Worm (Caenorhabditis elegans) whole organism, late embryonic: Measurements from ENCODE around the gene F10E9.10.

ENCODE experiments used
- C38D4.7 ChIP-seq: fragments of 200-800 bp; sonication (Bioruptor generic); optimal IDR thresholded peaks from 2 replicates; lab custom pipeline; 2018; ENCODE audit warnings: mild to moderate bottlenecking, missing genetic modification characterization, moderate library complexity, missing compliant biosample characterization
- F13H6.1 ChIP-seq: sonication (generic microtip); optimal IDR thresholded peaks from 2 replicates; lab custom pipeline; 2016; ENCODE audit warnings: missing genetic modification characterization, missing compliant biosample characterization
- K02D7.2 ChIP-seq: sonication (generic microtip); optimal IDR thresholded peaks from 2 replicates; lab custom pipeline; 2017; ENCODE audit warnings: mild to moderate bottlenecking, missing genetic modification characterization, missing compliant biosample characterization
- K09A11.1 ChIP-seq: sonication (generic microtip); optimal IDR thresholded peaks from 2 replicates; lab custom pipeline; 2017; ENCODE audit warnings: antibody characterized with exemption, mild to moderate bottlenecking, missing genetic modification characterization, missing compliant biosample characterization; ENCODE audit not compliant: insufficient read depth
- T23F11.4 ChIP-seq: fragments of 200-800 bp; sonication (Bioruptor generic); optimal IDR thresholded peaks from 2 replicates; lab custom pipeline; 2018; ENCODE audit warnings: mild to moderate bottlenecking, missing genetic modification characterization, missing compliant biosample characterization
- Y22D7AL.16 ChIP-seq: sonication (generic microtip); optimal IDR thresholded peaks from 2 replicates; lab custom pipeline; 2016; ENCODE audit warnings: missing genetic modification characterization, missing compliant biosample characterization
- ceh-14 ChIP-seq: sonication (generic microtip); optimal IDR thresholded peaks from 2 replicates; lab custom pipeline; 2016; ENCODE audit warnings: missing genotype, missing genetic modification characterization, missing compliant biosample characterization
- ceh-18 ChIP-seq: sonication (generic microtip); optimal IDR thresholded peaks from 2 replicates; lab custom pipeline; 2016; ENCODE audit warnings: missing genetic modification characterization, missing compliant biosample characterization
- ceh-19 ChIP-seq: fragments of 200-800 bp; sonication (Bioruptor generic); optimal IDR thresholded peaks from 2 replicates; lab custom pipeline; 2018; ENCODE audit warnings: mild to moderate bottlenecking, missing genetic modification characterization, missing compliant biosample characterization
- ceh-2 ChIP-seq: sonication (generic microtip); optimal IDR thresholded peaks from 2 replicates; lab custom pipeline; 2016; ENCODE audit warnings: missing genotype, missing genetic modification characterization, missing compliant biosample characterization
- ceh-22 ChIP-seq: sonication (generic microtip); optimal IDR thresholded peaks from 2 replicates; lab custom pipeline; 2017; ENCODE audit warnings: missing biosample characterization, missing genetic modification characterization
- ceh-24 ChIP-seq: sonication (generic microtip); optimal IDR thresholded peaks from 2 replicates; lab custom pipeline; 2016; ENCODE audit warnings: mild to moderate bottlenecking, missing genetic modification characterization, missing compliant biosample characterization
- ceh-30 ChIP-seq: fragments of 150-350 bp; optimal IDR thresholded peaks from 2 replicates; lab custom pipeline; 2014; ENCODE audit warnings: missing biosample characterization, missing genetic modification characterization
- ceh-31 ChIP-seq: sonication (generic microtip); optimal IDR thresholded peaks from 2 replicates; lab custom pipeline; 2016; ENCODE audit warnings: missing genetic modification characterization, missing compliant biosample characterization
- ceh-34 ChIP-seq: sonication (generic microtip); optimal IDR thresholded peaks from 2 replicates; lab custom pipeline; 2016; ENCODE audit warnings: mild to moderate bottlenecking, missing genetic modification characterization, missing compliant biosample characterization
- ceh-45 ChIP-seq: fragments of 200-800 bp; sonication (Bioruptor generic); IDR thresholded peaks from 2 replicates; pipeline ENCODE4 v1.3.6; 2022; ENCODE audit warnings: missing genetic modification reagents, missing genetic modification characterization, missing compliant biosample characterization
- ceh-48 ChIP-seq: sonication (generic microtip); optimal IDR thresholded peaks from 2 replicates; lab custom pipeline; 2016; ENCODE audit warnings: missing genetic modification characterization, inconsistent platforms, missing compliant biosample characterization
- ceh-6 ChIP-seq: fragments of 200-800 bp; sonication (Bioruptor generic); optimal IDR thresholded peaks from 2 replicates; lab custom pipeline; 2018; ENCODE audit warnings: mild to moderate bottlenecking, missing genetic modification characterization, missing compliant biosample characterization
- che-1 ChIP-seq: sonication (generic microtip); optimal IDR thresholded peaks from 2 replicates; lab custom pipeline; 2016; ENCODE audit warnings: mild to moderate bottlenecking, missing genetic modification characterization, missing compliant biosample characterization
- dmd-4 ChIP-seq: sonication (generic microtip); optimal IDR thresholded peaks from 2 replicates; lab custom pipeline; 2016; ENCODE audit warnings: borderline replicate concordance, missing genetic modification characterization, missing compliant biosample characterization
- dve-1 ChIP-seq: sonication (generic microtip); optimal IDR thresholded peaks from 2 replicates; lab custom pipeline; 2017; ENCODE audit warnings: antibody characterized with exemption, mild to moderate bottlenecking, missing genetic modification characterization, missing compliant biosample characterization
- elt-2 ChIP-seq: sonication (generic microtip); optimal IDR thresholded peaks from 2 replicates; lab custom pipeline; 2016; ENCODE audit warnings: missing genetic modification reagents, missing genetic modification characterization, missing compliant biosample characterization
- fax-1 ChIP-seq: sonication (generic microtip); optimal IDR thresholded peaks from 2 replicates; lab custom pipeline; 2016; ENCODE audit warnings: missing genotype, missing genetic modification characterization, missing compliant biosample characterization
- gmeb-2 ChIP-seq: sonication (generic microtip); optimal IDR thresholded peaks from 2 replicates; lab custom pipeline; 2016; ENCODE audit warnings: missing genetic modification characterization, inconsistent platforms, missing compliant biosample characterization
- hlh-13 ChIP-seq: fragments of 200-800 bp; sonication (Bioruptor generic); optimal IDR thresholded peaks from 2 replicates; lab custom pipeline; 2018; ENCODE audit warnings: mild to moderate bottlenecking, missing genetic modification characterization, missing compliant biosample characterization
- hlh-15 ChIP-seq: sonication (generic microtip); optimal IDR thresholded peaks from 2 replicates; lab custom pipeline; 2016; ENCODE audit warnings: missing genetic modification characterization, missing compliant biosample characterization
- hlh-30 ChIP-seq: sonication (generic microtip); optimal IDR thresholded peaks from 2 replicates; lab custom pipeline; 2017; ENCODE audit warnings: antibody characterized with exemption, missing genetic modification characterization, missing compliant biosample characterization; ENCODE audit not compliant: insufficient read depth
- hlh-8 ChIP-seq: sonication (generic microtip); optimal IDR thresholded peaks from 2 replicates; lab custom pipeline; 2016; ENCODE audit warnings: missing genotype, missing genetic modification characterization, missing compliant biosample characterization
- lin-11 ChIP-seq: fragments of 200-800 bp; sonication (Bioruptor generic); optimal IDR thresholded peaks from 2 replicates; lab custom pipeline; 2018; ENCODE audit warnings: mild to moderate bottlenecking, missing genetic modification characterization, missing compliant biosample characterization
- madf-2 ChIP-seq: sonication (generic microtip); optimal IDR thresholded peaks from 2 replicates; lab custom pipeline; 2017; ENCODE audit warnings: missing genetic modification characterization, missing compliant biosample characterization
- mec-3 ChIP-seq: sonication (generic microtip); optimal IDR thresholded peaks from 2 replicates; lab custom pipeline; 2016; ENCODE audit warnings: borderline replicate concordance, missing genetic modification characterization, missing compliant biosample characterization
- nfya-1 ChIP-seq: sonication (generic microtip); optimal IDR thresholded peaks from 2 replicates; lab custom pipeline; 2017; ENCODE audit warnings: missing genetic modification characterization, mild to moderate bottlenecking, missing compliant biosample characterization, antibody characterized with exemption, moderate library complexity
- nhr-11 ChIP-seq: fragments of 150-350 bp; optimal IDR thresholded peaks from 2 replicates; lab custom pipeline; 2014; ENCODE audit warnings: missing biosample characterization, missing genetic modification characterization
- nhr-232 ChIP-seq: sonication (generic microtip); optimal IDR thresholded peaks from 2 replicates; lab custom pipeline; 2016; ENCODE audit warnings: missing genetic modification characterization, missing compliant biosample characterization
- npax-4 ChIP-seq: sonication (generic microtip); optimal IDR thresholded peaks from 2 replicates; lab custom pipeline; 2016; ENCODE audit warnings: missing genetic modification characterization, missing compliant biosample characterization
- pag-3 ChIP-seq: sonication (generic microtip); optimal IDR thresholded peaks from 2 replicates; lab custom pipeline; 2016; ENCODE audit warnings: missing compliant biosample characterization, missing genetic modification characterization, borderline replicate concordance
- pat-9 ChIP-seq: fragments of 200-800 bp; sonication (Bioruptor generic); optimal IDR thresholded peaks from 2 replicates; lab custom pipeline; 2018; ENCODE audit warnings: mild to moderate bottlenecking, missing genetic modification characterization, moderate library complexity, missing compliant biosample characterization
- pax-1 ChIP-seq: fragments of 150-350 bp; optimal IDR thresholded peaks from 2 replicates; lab custom pipeline; 2014; ENCODE audit warnings: missing biosample characterization, missing genetic modification characterization
- pqm-1 ChIP-seq: sonication (generic microtip); optimal IDR thresholded peaks from 2 replicates; lab custom pipeline; 2016; ENCODE audit warnings: missing genetic modification characterization, missing compliant biosample characterization
- rnt-1 ChIP-seq: sonication (generic microtip); optimal IDR thresholded peaks from 2 replicates; lab custom pipeline; 2016; ENCODE audit warnings: missing genetic modification characterization, missing compliant biosample characterization
- sdc-2 ChIP-seq: sonication (generic microtip); optimal IDR thresholded peaks from 2 replicates; lab custom pipeline; 2016; ENCODE audit warnings: missing genotype, missing genetic modification characterization, missing compliant biosample characterization
- sox-2 ChIP-seq: fragments of 200-800 bp; sonication (Bioruptor generic); IDR thresholded peaks from 2 replicates; pipeline ENCODE4 v1.3.6; 2022; ENCODE audit warnings: missing genetic modification reagents, missing genetic modification characterization, missing compliant biosample characterization
- tbx-2 ChIP-seq: sonication (generic microtip); optimal IDR thresholded peaks from 2 replicates; lab custom pipeline; 2016; ENCODE audit warnings: missing genetic modification characterization, missing compliant biosample characterization
- tbx-7 ChIP-seq: sonication (generic microtip); optimal IDR thresholded peaks from 2 replicates; lab custom pipeline; 2016; ENCODE audit warnings: missing genotype, missing genetic modification characterization, missing compliant biosample characterization
- ttx-3 ChIP-seq: sonication (generic microtip); optimal IDR thresholded peaks from 2 replicates; lab custom pipeline; 2016; ENCODE audit warnings: missing genetic modification reagents, missing genetic modification characterization, missing compliant biosample characterization
- unc-3 ChIP-seq, 2 experiments: fragments of 200-800 bp in 1 of 2; sonication (Bioruptor generic) in 1 of 2; sonication (generic microtip) in 1 of 2; conservative IDR thresholded peaks in 1 of 2; optimal IDR thresholded peaks in 1 of 2; 2 replicates each; pipeline versions ENCODE4 v1.3.6 to Lab custom; 2016 to 2022; ENCODE audit warnings: missing compliant biosample characterization in 2 of 2, missing genetic modification characterization in 2 of 2, missing genetic modification reagents in 1 of 2
- unc-42 ChIP-seq: sonication (generic microtip); optimal IDR thresholded peaks from 2 replicates; lab custom pipeline; 2016; ENCODE audit warnings: missing genotype, missing genetic modification characterization, missing compliant biosample characterization
- unc-55 ChIP-seq: sonication (generic microtip); optimal IDR thresholded peaks from 2 replicates; lab custom pipeline; 2017; ENCODE audit warnings: missing biosample characterization, missing genetic modification reagents, missing genetic modification characterization
- zip-5 ChIP-seq: sonication (generic microtip); optimal IDR thresholded peaks from 2 replicates; lab custom pipeline; 2016; ENCODE audit warnings: missing genetic modification characterization, missing compliant biosample characterization
- ztf-16 ChIP-seq: sonication (generic microtip); optimal IDR thresholded peaks from 2 replicates; lab custom pipeline; 2017; ENCODE audit warnings: missing genetic modification characterization, missing compliant biosample characterization

F10E9.10 gene

ce11 chrIII:8358213-8358672 is 38.2 kb upstream of the F10E9.10 start, which contains the start of the genes R05D3.8 and rfp-1:
Gene R05D3.8 (minus strand): TSS chrIII:8358327.
Gene rfp-1 (plus strand): TSS chrIII:8358622.
- peak; percentile 46 for TF ChIP-seq rnt-1 (tag; lab: Kevin White, UChicago)
- TF ChIP-seq lin-11 (tag; lab: Kevin White, UChicago) = no peak
- TF ChIP-seq fax-1 = no peak
- TF ChIP-seq unc-55 (GFP tag; lab: Kevin White, UChicago) = peak; percentile 52
- peak; percentile 53 for TF ChIP-seq unc-42 (tag; lab: Kevin White, UChicago)
- peak; percentile 71 for TF ChIP-seq nfya-1 (tag; lab: Kevin White, UChicago)
- peak; percentile 35 for TF ChIP-seq ceh-18 (tag; lab: Kevin White, UChicago)
- no peak for TF ChIP-seq ztf-16 (tag; lab: Kevin White, UChicago)
- TF ChIP-seq dve-1 (tag; lab: Kevin White, UChicago) = peak; percentile 44
- TF ChIP-seq ceh-6 (GFP tag; lab: Kevin White, UChicago) = no peak
- TF ChIP-seq che-1 (tag; lab: Kevin White, UChicago) = no peak
- TF ChIP-seq hlh-30 (tag; lab: Kevin White, UChicago) = peak; percentile 40
- TF ChIP-seq elt-2 (tag; lab: Kevin White, UChicago) = no peak
- TF ChIP-seq ceh-24 (tag; lab: Kevin White, UChicago) = no peak
- TF ChIP-seq ttx-3 (tag; lab: Kevin White, UChicago) = no peak
- TF ChIP-seq sdc-2 (tag; lab: Kevin White, UChicago) = no peak
- no peak for TF ChIP-seq tbx-2 (tag; lab: Kevin White, UChicago)
- peak; percentile 15 for TF ChIP-seq ceh-30 (tag; lab: Kevin White, UChicago)
- TF ChIP-seq ceh-19 = no peak
- TF ChIP-seq nhr-232 (tag; lab: Kevin White, UChicago) = no peak
- TF ChIP-seq zip-5 (tag; lab: Kevin White, UChicago) = no peak
- no peak for TF ChIP-seq hlh-8 (tag; lab: Kevin White, UChicago)
- no peak for TF ChIP-seq hlh-13 (GFP tag; lab: Kevin White, UChicago)
- TF ChIP-seq ceh-48 (tag; lab: Kevin White, UChicago) = no peak
- TF ChIP-seq npax-4 (tag; lab: Kevin White, UChicago) = no peak
- TF ChIP-seq ceh-34 (tag; lab: Kevin White, UChicago) = no peak
- no peak for TF ChIP-seq F13H6.1 (tag; lab: Kevin White, UChicago)
- TF ChIP-seq ceh-31 = peak; percentile 49
- TF ChIP-seq sox-2 (GFP tag; lab: Robert Waterston, UW) = no peak
- TF ChIP-seq hlh-15 (tag; lab: Kevin White, UChicago) = no peak
- peak; percentile 47 for TF ChIP-seq pax-1 (tag; lab: Kevin White, UChicago)
- no peak for TF ChIP-seq C38D4.7
- no peak for TF ChIP-seq pat-9
- TF ChIP-seq pqm-1 (tag; lab: Kevin White, UChicago) = no peak
- no peak for TF ChIP-seq dmd-4 (tag; lab: Kevin White, UChicago)
- TF ChIP-seq K09A11.1 (tag; lab: Kevin White, UChicago) = peak; percentile 13
- no peak for TF ChIP-seq Y22D7AL.16 (tag; lab: Kevin White, UChicago)
- no peak for TF ChIP-seq ceh-22

- TF ChIP-seq ceh-45 = no peak
- TF ChIP-seq gmeb-2 = no peak
- no peak for TF ChIP-seq nhr-11 (tag; lab: Kevin White, UChicago)
- no peak for TF ChIP-seq ceh-24 (tag; lab: Kevin White, UChicago)
- TF ChIP-seq T23F11.4 (GFP tag; lab: Kevin White, UChicago) = no peak
- TF ChIP-seq unc-3 (GFP tag; conservative IDR thresholded peaks at IDR 0.05; lab: Robert Waterston, UW) = no peak
- TF ChIP-seq unc-3 (tag; optimal IDR thresholded peaks at IDR 0.05; lab: Kevin White, UChicago) = no peak
- no peak for TF ChIP-seq rnt-1 (tag; lab: Kevin White, UChicago)
- peak; percentile 37 for TF ChIP-seq ceh-14 (tag; lab: Kevin White, UChicago)
- no peak for TF ChIP-seq ceh-22
- no peak for TF ChIP-seq K02D7.2
- no peak for TF ChIP-seq nhr-232 (tag; lab: Kevin White, UChicago)
- no peak for TF ChIP-seq hlh-13 (GFP tag; lab: Kevin White, UChicago)
- TF ChIP-seq hlh-8 (tag; lab: Kevin White, UChicago) = no peak
- TF ChIP-seq tbx-7 (tag; lab: Kevin White, UChicago) = peak; percentile 37
- no peak for TF ChIP-seq K09A11.1 (tag; lab: Kevin White, UChicago)
- no peak for TF ChIP-seq madf-2 (tag; lab: Kevin White, UChicago)
- TF ChIP-seq ceh-2 (tag; lab: Kevin White, UChicago) = peak; percentile 39
- TF ChIP-seq pag-3 (tag; lab: Kevin White, UChicago) = no peak
- no peak for TF ChIP-seq mec-3 (tag; lab: Kevin White, UChicago)
- no peak for TF ChIP-seq ceh-19
- peak; percentile 7 for TF ChIP-seq sdc-2 (tag; lab: Kevin White, UChicago)
- TF ChIP-seq tbx-2 (tag; lab: Kevin White, UChicago) = peak; percentile 60
These were observed 36.4 kb upstream of the F10E9.10 start for ce11 chrIII:8356407-8356881.
